Worm (Caenorhabditis elegans) whole organism, L4 larva: ENCODE results near the gene ZK418.13.

Experiments
- T20F7.1 ChIP-seq: fragments of 200-800 bp; sonication (Bioruptor generic); optimal IDR thresholded peaks from 2 replicates; lab custom pipeline; 2018; ENCODE audit warnings: mild to moderate bottlenecking, missing genetic modification characterization, missing compliant biosample characterization
- T26A8.4 ChIP-seq: fragments of 200-800 bp; sonication (Bioruptor generic); IDR thresholded peaks from 2 replicates; pipeline ENCODE4 v1.3.6; 2022; ENCODE audit warnings: missing genetic modification characterization, missing compliant biosample characterization
- Y5F2A.4 ChIP-seq: fragments of 200-800 bp; sonication (Bioruptor generic); optimal IDR thresholded peaks from 2 replicates; lab custom pipeline; 2018; ENCODE audit warnings: mild to moderate bottlenecking, missing genetic modification characterization, missing compliant biosample characterization
- aha-1 ChIP-seq: fragments of 150-350 bp; peaks from one replicate; lab custom pipeline; 2014; ENCODE audit warnings: missing biosample characterization, missing genetic modification characterization
- ama-1 ChIP-seq: fragments of 150-350 bp; optimal IDR thresholded peaks from 2 replicates; lab custom pipeline; 2014; ENCODE audit warnings: inconsistent platforms, mixed read lengths
- arid-1 ChIP-seq: fragments of 200-800 bp; sonication (Bioruptor generic); conservative IDR thresholded peaks from 2 replicates; pipeline ENCODE4 v1.3.6; 2022; ENCODE audit warnings: missing genetic modification reagents, missing genetic modification characterization, missing compliant biosample characterization
- ceh-32 ChIP-seq: sonication (generic microtip); optimal IDR thresholded peaks from 2 replicates; lab custom pipeline; 2016; ENCODE audit warnings: mild to moderate bottlenecking, missing genetic modification characterization, missing compliant biosample characterization; ENCODE audit not compliant: poor library complexity
- ceh-44 ChIP-seq: fragments of 200-800 bp; sonication (Bioruptor generic); IDR thresholded peaks from 2 replicates; pipeline ENCODE4 v1.3.6; 2022; ENCODE audit warnings: missing genetic modification reagents, missing genetic modification characterization, missing compliant biosample characterization
- ceh-82 ChIP-seq: sonication (generic microtip); optimal IDR thresholded peaks from 2 replicates; lab custom pipeline; 2017; ENCODE audit warnings: missing biosample characterization, missing genetic modification characterization
- daf-16 ChIP-seq, 3 experiments: sonication (generic microtip); optimal IDR thresholded peaks; 2 replicates each; lab custom pipeline; 2016 to 2017; ENCODE audit warnings: missing genetic modification characterization in 3 of 3, missing genetic modification reagents in 3 of 3, mild to moderate bottlenecking in 2 of 3, missing compliant biosample characterization in 2 of 3, missing biosample characterization in 1 of 3, moderate library complexity in 1 of 3
- daf-8 ChIP-seq: fragments of 200-800 bp; sonication (Bioruptor generic); IDR thresholded peaks from 2 replicates; pipeline ENCODE4 v1.3.6; 2022; ENCODE audit warnings: missing genetic modification characterization, missing compliant biosample characterization
- dmd-6 ChIP-seq: fragments of 200-800 bp; sonication (Bioruptor generic); IDR thresholded peaks from 2 replicates; pipeline ENCODE4 v1.3.6; 2022; ENCODE audit warnings: missing genetic modification reagents, missing genetic modification characterization, missing compliant biosample characterization
- duxl-1 ChIP-seq: sonication (generic microtip); optimal IDR thresholded peaks from 2 replicates; lab custom pipeline; 2016; ENCODE audit warnings: mild to moderate bottlenecking, missing genetic modification characterization, moderate library complexity, missing compliant biosample characterization; ENCODE audit not compliant: poor library complexity
- dve-1 ChIP-seq: sonication (generic microtip); optimal IDR thresholded peaks from 2 replicates; lab custom pipeline; 2017; ENCODE audit warnings: antibody characterized with exemption, mild to moderate bottlenecking, missing genetic modification characterization, missing compliant biosample characterization; ENCODE audit not compliant: insufficient read depth
- egl-43 ChIP-seq: fragments of 200-800 bp; sonication (Bioruptor generic); IDR thresholded peaks from 2 replicates; pipeline ENCODE4 v1.3.6; 2022; ENCODE audit warnings: missing genetic modification reagents, missing genetic modification characterization, missing compliant biosample characterization
- fkh-10 ChIP-seq: fragments of 150-350 bp; optimal IDR thresholded peaks from 2 replicates; lab custom pipeline; 2014; ENCODE audit warnings: missing biosample characterization, missing genetic modification reagents, missing genetic modification characterization
- hlh-11 ChIP-seq: fragments of 200-800 bp; sonication (Bioruptor generic); optimal IDR thresholded peaks from 2 replicates; lab custom pipeline; 2018; ENCODE audit warnings: mild to moderate bottlenecking, missing genetic modification characterization, missing compliant biosample characterization
- hlh-30 ChIP-seq: sonication (generic microtip); optimal IDR thresholded peaks from 2 replicates; lab custom pipeline; 2017; ENCODE audit warnings: antibody characterized with exemption, mild to moderate bottlenecking, missing genetic modification characterization, missing compliant biosample characterization; ENCODE audit not compliant: insufficient read depth
- lim-7 ChIP-seq: fragments of 200-800 bp; sonication (Bioruptor generic); IDR thresholded peaks from 2 replicates; pipeline ENCODE4 v1.3.6; 2022; ENCODE audit warnings: missing genetic modification characterization, missing compliant biosample characterization
- lin-1 ChIP-seq: fragments of 200-800 bp; sonication (Bioruptor generic); IDR thresholded peaks from 2 replicates; pipeline ENCODE4 v1.3.6; 2022; ENCODE audit warnings: missing genetic modification reagents, missing genetic modification characterization, missing compliant biosample characterization
- lsy-2 ChIP-seq, 2 experiments: fragments of 150-350 bp in 1 of 2; sonication (generic microtip) in 1 of 2; optimal IDR thresholded peaks; 2 replicates each; lab custom pipeline; 2014 to 2017; ENCODE audit warnings: missing biosample characterization in 2 of 2, missing genetic modification characterization in 2 of 2
- madf-5 ChIP-seq, 2 experiments: fragments of 200-800 bp; sonication (Bioruptor generic); IDR thresholded peaks; 2 replicates each; pipeline ENCODE4 v1.3.6; 2022; ENCODE audit warnings: missing compliant biosample characterization in 2 of 2, missing genetic modification characterization in 2 of 2
- mdl-1 ChIP-seq, 2 experiments: fragments of 150-350 bp in 1 of 2; sonication (generic microtip) in 1 of 2; optimal IDR thresholded peaks; 2 replicates each; lab custom pipeline; 2014 to 2017; ENCODE audit warnings: missing biosample characterization in 2 of 2, missing genetic modification characterization in 2 of 2
- mep-1 ChIP-seq: fragments of 150-350 bp; sonication (generic microtip); optimal IDR thresholded peaks from 3 replicates; lab custom pipeline; 2014; ENCODE audit warnings: missing biosample characterization, missing genetic modification characterization
- mes-2 ChIP-seq: sonication (generic microtip); optimal IDR thresholded peaks from 2 replicates; lab custom pipeline; 2016; ENCODE audit warnings: missing genotype, mild to moderate bottlenecking, missing genetic modification characterization, missing compliant biosample characterization; ENCODE audit not compliant: poor library complexity, severe bottlenecking
- mxl-2 ChIP-seq: fragments of 200-800 bp; sonication (Bioruptor generic); conservative IDR thresholded peaks from 2 replicates; pipeline ENCODE4 v1.3.6; 2022; ENCODE audit warnings: missing genetic modification reagents, missing genetic modification characterization, missing compliant biosample characterization
- mxl-3 ChIP-seq: fragments of 200-800 bp; sonication (Bioruptor generic); optimal IDR thresholded peaks from 2 replicates; lab custom pipeline; 2018; ENCODE audit warnings: mild to moderate bottlenecking, missing genetic modification characterization, missing compliant biosample characterization
- nhr-10 ChIP-seq: fragments of 150-350 bp; optimal IDR thresholded peaks from 2 replicates; lab custom pipeline; 2014; ENCODE audit warnings: missing biosample characterization, missing genetic modification characterization
- nhr-237 ChIP-seq: sonication (generic microtip); optimal IDR thresholded peaks from 2 replicates; lab custom pipeline; 2017; ENCODE audit warnings: missing biosample characterization, missing genetic modification characterization
- nhr-28 ChIP-seq: fragments of 150-350 bp; optimal IDR thresholded peaks from 2 replicates; lab custom pipeline; 2014; ENCODE audit warnings: missing biosample characterization, missing genetic modification characterization
- nhr-41 ChIP-seq: fragments of 200-800 bp; sonication (Bioruptor generic); IDR thresholded peaks from 2 replicates; pipeline ENCODE4 v1.3.6; 2022; ENCODE audit warnings: missing genetic modification reagents, missing genetic modification characterization, missing compliant biosample characterization
- nhr-42 ChIP-seq: fragments of 200-800 bp; sonication (Bioruptor generic); IDR thresholded peaks from 2 replicates; pipeline ENCODE4 v1.3.6; 2022; ENCODE audit warnings: missing genetic modification characterization, missing compliant biosample characterization
- nhr-48 ChIP-seq: sonication (generic microtip); optimal IDR thresholded peaks from 2 replicates; lab custom pipeline; 2016; ENCODE audit warnings: mild to moderate bottlenecking, missing genetic modification characterization, missing compliant biosample characterization
- nhr-6 ChIP-seq: fragments of 150-350 bp; optimal IDR thresholded peaks from 2 replicates; lab custom pipeline; 2014; ENCODE audit warnings: missing biosample characterization, missing genetic modification characterization
- nhr-77 ChIP-seq: fragments of 150-350 bp; optimal IDR thresholded peaks from 2 replicates; lab custom pipeline; 2014; ENCODE audit warnings: missing biosample characterization, missing genetic modification characterization
- pha-4 ChIP-seq, 2 experiments: fragments of 150-350 bp in 1 of 2; fragments of 200-800 bp in 1 of 2; sonication (Bioruptor generic) in 1 of 2; IDR thresholded peaks in 1 of 2; optimal IDR thresholded peaks in 1 of 2; 2 replicates each; pipeline versions ENCODE4 v1.3.6 to Lab custom; 2014 to 2022; ENCODE audit warnings: missing genetic modification characterization in 2 of 2, missing genetic modification reagents in 2 of 2, missing biosample characterization in 1 of 2, missing compliant biosample characterization in 1 of 2
- pqm-1 ChIP-seq: sonication (generic microtip); optimal IDR thresholded peaks from 2 replicates; lab custom pipeline; 2017; ENCODE audit warnings: missing biosample characterization, missing genetic modification characterization
- set-16 ChIP-seq: fragments of 200-800 bp; sonication (Bioruptor generic); IDR thresholded peaks from 2 replicates; pipeline ENCODE4 v1.3.6; 2022; ENCODE audit warnings: missing genetic modification reagents, missing genetic modification characterization, missing compliant biosample characterization
- spr-1 ChIP-seq: sonication (generic microtip); optimal IDR thresholded peaks from 2 replicates; lab custom pipeline; 2016; ENCODE audit warnings: mild to moderate bottlenecking, missing genetic modification characterization, missing compliant biosample characterization
- tra-1 ChIP-seq: fragments of 200-800 bp; sonication (Bioruptor generic); IDR thresholded peaks from 2 replicates; pipeline ENCODE4 v1.3.6; 2022; ENCODE audit warnings: missing genetic modification reagents, missing genetic modification characterization, missing compliant biosample characterization
- unc-62 ChIP-seq, 3 experiments: fragments of 150-350 bp in 1 of 3; sonication (generic microtip); optimal IDR thresholded peaks in 2 of 3; peaks in 1 of 3; 1 replicate in 1 of 3; 2 replicates in 2 of 3; lab custom pipeline; 2014 to 2017; ENCODE audit warnings: missing biosample characterization in 3 of 3, missing genetic modification characterization in 3 of 3, missing genetic modification reagents in 3 of 3, missing genotype in 1 of 3
- zag-1 ChIP-seq: fragments of 150-350 bp; optimal IDR thresholded peaks from 2 replicates; lab custom pipeline; 2014; ENCODE audit warnings: missing biosample characterization, missing genetic modification characterization
- zfp-3 ChIP-seq: fragments of 200-800 bp; sonication (Bioruptor generic); conservative IDR thresholded peaks from 2 replicates; pipeline ENCODE4 v1.3.6; 2022; ENCODE audit warnings: missing genetic modification reagents, missing genetic modification characterization, missing compliant biosample characterization
- ztf-7 ChIP-seq: fragments of 150-350 bp; optimal IDR thresholded peaks from 2 replicates; lab custom pipeline; 2014; ENCODE audit warnings: missing biosample characterization, missing genetic modification characterization

Gene ZK418.13

DNA sequence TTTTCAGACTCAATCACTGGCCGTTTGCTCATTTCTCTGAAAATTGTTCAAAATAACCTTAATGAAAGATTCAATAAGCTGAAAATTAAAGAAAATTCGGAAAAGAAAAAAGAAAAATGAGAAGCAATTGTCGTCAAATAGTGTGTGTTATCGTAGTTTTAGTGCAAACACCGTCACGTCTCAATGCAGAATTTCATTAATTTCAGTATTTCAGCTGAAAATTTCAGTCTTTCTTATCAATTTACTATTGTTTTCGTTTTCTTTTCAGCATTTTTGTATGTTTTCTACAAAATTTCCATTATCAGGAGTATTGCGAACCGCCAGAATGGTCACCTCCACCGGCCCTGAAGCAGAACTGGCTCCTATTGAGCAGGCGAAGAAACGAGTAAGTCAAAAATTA, 46.6 kb upstream of the ZK418.13 start, which contains the start of the genes B0280.9 and rpia-1 (continued):
- no peak for TF ChIP-seq egl-43
- TF ChIP-seq Y5F2A.4 (GFP tag; lab: Kevin White, UChicago), result no peak
- peak; percentile 42 to 96 for TF ChIP-seq lsy-2 (tag; optimal IDR thresholded peaks at IDR 0.05; lab: Kevin White, UChicago)
- TF ChIP-seq spr-1 (tag; lab: Kevin White, UChicago), result no peak
- TF ChIP-seq unc-62 (GFP tag; optimal IDR thresholded peaks at IDR 0.05 in 1 of 2; lab: Kevin White, UChicago), result peak in 1 of 2 experiments; percentile 73
- no peak for TF ChIP-seq unc-62 (tag; optimal IDR thresholded peaks at IDR 0.05; lab: Kevin White, UChicago)
- TF ChIP-seq nhr-28, result peak; percentile 6
- TF ChIP-seq mes-2 (tag; lab: Kevin White, UChicago), result peak; percentile 44
- TF ChIP-seq mxl-3, result no peak

DNA sequence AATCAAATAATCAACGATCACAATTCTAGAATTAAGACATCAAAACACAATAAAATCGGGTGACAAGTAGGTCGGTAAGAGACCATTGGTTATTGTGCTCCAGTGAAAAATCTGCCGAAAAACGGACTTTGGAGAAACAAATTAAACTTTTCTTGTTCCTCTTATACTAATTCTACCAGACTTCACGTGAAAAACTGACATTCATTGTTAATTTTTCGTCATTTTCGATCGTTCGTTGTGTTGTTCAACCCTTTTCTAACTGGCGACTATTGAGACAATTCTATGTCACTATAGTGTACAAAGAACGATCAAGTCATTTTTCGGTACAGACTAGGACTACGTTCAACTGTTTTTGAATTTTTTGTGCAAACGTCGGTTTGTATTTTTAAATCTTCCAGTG, 44.2 kb upstream of the ZK418.13 start:
- TF ChIP-seq aha-1 (tag; lab: Kevin White, UChicago) (no peak), ceh-82 (tag; lab: Kevin White, UChicago) (no peak), T20F7.1 (GFP tag; lab: Kevin White, UChicago) (peak; percentile 39), hlh-30 (tag; lab: Kevin White, UChicago) (peak; percentile 37), mep-1 (tag; lab: Kevin White, UChicago) (peak; percentile 40), mdl-1 (tag; optimal IDR thresholded peaks at IDR 0.05; lab: Kevin White, UChicago) (no peak), ama-1 (lab: Kevin White, UChicago) (peak; percentile 59), nhr-6 (tag; lab: Kevin White, UChicago) (no peak), nhr-77 (tag; lab: Kevin White, UChicago) (peak; percentile 29), nhr-48 (peak; percentile 41), nhr-10 (tag; lab: Kevin White, UChicago) (peak; percentile 33), duxl-1 (tag; lab: Kevin White, UChicago) (peak; percentile 16), mxl-2 (GFP tag; lab: Robert Waterston, UW) (peak; percentile 96), mes-2 (tag; lab: Kevin White, UChicago) (peak; percentile 45), hlh-11 (tag; lab: Kevin White, UChicago) (peak; percentile 27), daf-16 (GFP tag; optimal IDR thresholded peaks at IDR 0.05; lab: Kevin White, UChicago) (no peak), daf-16 (tag; optimal IDR thresholded peaks at IDR 0.05; lab: Kevin White, UChicago) (peak; percentile 61), pqm-1 (tag; lab: Kevin White, UChicago) (peak; percentile 12), unc-62 (GFP tag; optimal IDR thresholded peaks at IDR 0.05 in 1 of 2; lab: Kevin White, UChicago) (no peak), unc-62 (tag; optimal IDR thresholded peaks at IDR 0.05; lab: Kevin White, UChicago) (no peak), lsy-2 (tag; optimal IDR thresholded peaks at IDR 0.05; lab: Kevin White, UChicago) (peak in 1 of 2 experiments; percentile 66), madf-5 (GFP tag; IDR thresholded peaks at IDR 0.05; lab: Robert Waterston, UW) (no peak), dmd-6 (GFP tag; lab: Robert Waterston, UW) (peak; percentile 55; the same call in 1 of the 2 replicates), ztf-7 (peak; percentile 31), nhr-28 (peak; percentile 63), lin-1 (GFP tag; lab: Robert Waterston, UW) (no peak), arid-1 (0 out of 2 replicates have a peak, but pooled peaks have one; percentile 14), dve-1 (tag; lab: Kevin White, UChicago) (peak; percentile 64)
- TF ChIP-seq, all 104 proteins: peak for 19

DNA sequence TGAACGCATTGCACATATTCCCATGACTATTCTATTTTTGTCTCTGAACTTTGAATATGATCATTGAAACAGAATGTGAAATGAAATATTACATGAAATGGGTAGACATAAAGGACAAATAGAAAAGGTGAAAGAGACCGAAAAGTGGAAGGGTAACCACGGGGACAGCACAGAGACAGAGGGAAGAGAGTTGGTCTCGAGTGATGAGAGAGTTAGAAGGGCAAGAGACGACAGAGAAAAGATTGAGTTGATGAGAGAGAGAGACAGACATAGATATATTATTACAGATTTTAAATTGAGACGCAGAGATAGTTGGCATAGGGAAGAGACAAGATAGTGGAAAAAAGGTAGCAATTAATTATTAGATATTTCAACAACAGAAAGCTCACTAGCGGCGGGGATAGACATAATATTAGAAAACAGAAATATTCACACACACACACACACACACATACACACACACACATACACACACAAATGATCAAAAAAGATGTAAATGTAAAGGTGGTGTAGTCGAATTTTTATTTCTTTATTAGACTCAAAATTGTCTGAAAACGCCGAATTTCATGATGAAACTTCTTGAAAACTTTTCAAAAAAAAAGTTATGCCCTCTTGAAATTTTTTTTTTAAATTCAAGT, 40.4 kb upstream of the ZK418.13 start:
- no peak for TF ChIP-seq nhr-41 (GFP tag; lab: Robert Waterston, UW)
- no peak for TF ChIP-seq ceh-44
- TF ChIP-seq tra-1, result peak; percentile 46; the same call in 1 of the 2 replicates
- no peak for TF ChIP-seq zag-1 (tag; lab: Kevin White, UChicago)
- peak; percentile 16 for TF ChIP-seq ztf-7
- no peak for TF ChIP-seq ceh-32 (tag; lab: Kevin White, UChicago)
- no peak for TF ChIP-seq spr-1 (tag; lab: Kevin White, UChicago)
- TF ChIP-seq T26A8.4 (GFP tag; lab: Robert Waterston, UW), result no peak
- no peak for TF ChIP-seq fkh-10 (GFP tag; lab: Kevin White, UChicago)
- TF ChIP-seq nhr-237 (tag; lab: Kevin White, UChicago), result no peak
- TF ChIP-seq nhr-42 (GFP tag; lab: Robert Waterston, UW), result no peak
- no peak for TF ChIP-seq pha-4 (GFP tag; IDR thresholded peaks at IDR 0.05; lab: Robert Waterston, UW)
- no peak for TF ChIP-seq pha-4 (tag; optimal IDR thresholded peaks at IDR 0.05; lab: Kevin White, UChicago)
- TF ChIP-seq daf-8, result no peak
- TF ChIP-seq zfp-3 (GFP tag; lab: Robert Waterston, UW), result 0 out of 2 replicates have a peak, but pooled peaks have one; percentile 13
- no peak for TF ChIP-seq lim-7 (GFP tag; lab: Robert Waterston, UW)
- TF ChIP-seq set-16, result no peak
- peak; percentile 79 for TF ChIP-seq mep-1 (tag; lab: Kevin White, UChicago)
